Fruit fly (Drosophila melanogaster): Measurements from ENCODE around the gene CG2991.

The CG2991 gene

DNA sequence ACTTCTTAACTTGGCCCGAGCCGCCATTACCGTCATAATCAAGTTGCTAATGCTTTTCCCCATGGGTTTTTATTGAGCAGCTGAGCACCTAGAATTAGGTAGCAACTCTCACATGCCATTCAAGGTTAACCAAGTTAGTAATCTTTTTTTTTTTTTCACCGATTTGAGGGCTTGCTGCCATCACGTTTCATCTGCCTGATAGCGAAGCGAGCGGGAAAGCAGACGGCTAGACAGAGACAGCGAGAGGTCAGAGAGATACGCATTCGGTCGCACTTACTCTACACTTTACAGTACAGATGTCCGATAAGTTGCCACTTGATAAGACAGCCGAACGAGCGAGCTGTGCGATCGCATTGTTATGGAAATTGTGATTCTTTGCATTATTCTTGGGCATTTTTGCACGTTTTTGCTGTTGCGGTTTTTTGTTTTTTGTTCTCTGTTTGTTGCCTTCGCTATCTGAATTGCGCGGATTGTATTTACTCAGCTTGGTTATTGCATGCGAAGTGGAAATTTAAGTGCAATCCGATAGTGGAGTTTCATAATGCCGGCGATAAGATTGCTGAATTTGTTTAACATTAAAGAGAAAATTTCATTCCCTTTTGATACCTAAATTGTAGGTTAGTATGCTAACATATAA is 43.5 kb downstream of the CG2991 start (continued):
- TF ChIP-seq dsx (GFP tag; optimal IDR thresholded peaks at IDR 0.05; ENCODE audit: poor library complexity, severe bottlenecking) (peak; percentile 11), Eip78C (GFP tag) (peak; percentile 70), dac (GFP tag; optimal IDR thresholded peaks at IDR 0.05) (no peak), Met (GFP tag; optimal IDR thresholded peaks at IDR 0.05) (no peak), Hr38 (GFP tag; optimal IDR thresholded peaks at IDR 0.05) (no peak), fd85E (GFP tag; optimal IDR thresholded peaks at IDR 0.05) (no peak), CG6276 (GFP tag; optimal IDR thresholded peaks at IDR 0.05) (no peak), vri (GFP tag; optimal IDR thresholded peaks at IDR 0.05) (peak; percentile 93), salr (GFP tag; optimal IDR thresholded peaks at IDR 0.05) (no peak), CG11902 (GFP tag; optimal IDR thresholded peaks at IDR 0.05) (no peak)

DNA sequence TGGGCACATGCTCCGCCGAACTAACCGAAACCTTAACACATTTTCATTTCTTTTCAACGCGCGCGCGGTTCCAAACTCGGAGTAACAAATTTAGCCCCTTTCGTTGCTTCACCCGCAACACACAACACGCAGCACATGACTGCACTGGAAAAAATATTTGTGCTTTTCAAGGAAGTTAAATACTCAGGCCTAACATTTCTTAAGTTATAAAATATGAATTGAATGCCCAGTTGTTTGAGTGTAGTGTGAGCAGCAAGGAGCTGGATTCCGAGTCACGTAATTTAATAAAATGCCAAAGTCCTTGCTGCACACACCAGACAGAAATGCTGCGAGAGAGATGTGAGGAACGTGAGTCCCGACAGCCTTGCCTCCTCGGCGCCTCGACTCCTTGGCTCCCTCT is 44.5 kb downstream of the CG2991 start:
- TF ChIP-seq OdsH (GFP tag; optimal IDR thresholded peaks at IDR 0.05): no peak
- peak; percentile 1 for TF ChIP-seq CG32006 (GFP tag; optimal IDR thresholded peaks at IDR 0.05)
- peak; percentile 83 for TF ChIP-seq Eip78C (GFP tag)

DNA sequence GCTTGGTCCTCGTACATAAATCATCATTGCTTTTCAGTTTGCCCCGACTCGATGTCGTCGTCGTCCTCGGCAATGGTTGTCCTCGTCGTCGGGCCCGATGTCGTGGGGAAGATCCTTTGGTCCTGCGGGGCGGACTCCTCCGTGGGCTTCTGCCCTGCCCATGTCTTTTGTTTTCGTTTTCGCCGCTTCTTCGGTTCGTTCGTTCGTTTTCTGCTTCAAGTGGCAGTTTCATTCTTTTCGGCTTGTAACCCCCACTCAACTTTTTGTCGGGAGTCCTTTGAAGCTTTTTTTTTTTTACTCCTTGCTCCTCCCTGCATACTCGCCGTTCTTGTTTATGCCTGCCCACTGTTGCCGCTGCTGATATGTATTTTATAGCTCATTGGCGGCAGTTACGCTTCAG is 46.7 kb downstream of the CG2991 start:
- no peak for TF ChIP-seq Smox (GFP tag; optimal IDR thresholded peaks at IDR 0.05)
- no peak for TF ChIP-seq CG32006 (GFP tag; optimal IDR thresholded peaks at IDR 0.05)
- TF ChIP-seq CG31627 (GFP tag; optimal IDR thresholded peaks at IDR 0.05): no peak
- TF ChIP-seq fd59A (GFP tag; optimal IDR thresholded peaks at IDR 0.05): no peak
- no peak for TF ChIP-seq CG4318 (GFP tag; optimal IDR thresholded peaks at IDR 0.05)
- TF ChIP-seq pdm3 (GFP tag; optimal IDR thresholded peaks at IDR 0.05): no peak
- no peak for TF ChIP-seq CG16779 (tag; optimal IDR thresholded peaks at IDR 0.05)
- TF ChIP-seq CG6854 (GFP tag; optimal IDR thresholded peaks at IDR 0.05): no peak

DNA sequence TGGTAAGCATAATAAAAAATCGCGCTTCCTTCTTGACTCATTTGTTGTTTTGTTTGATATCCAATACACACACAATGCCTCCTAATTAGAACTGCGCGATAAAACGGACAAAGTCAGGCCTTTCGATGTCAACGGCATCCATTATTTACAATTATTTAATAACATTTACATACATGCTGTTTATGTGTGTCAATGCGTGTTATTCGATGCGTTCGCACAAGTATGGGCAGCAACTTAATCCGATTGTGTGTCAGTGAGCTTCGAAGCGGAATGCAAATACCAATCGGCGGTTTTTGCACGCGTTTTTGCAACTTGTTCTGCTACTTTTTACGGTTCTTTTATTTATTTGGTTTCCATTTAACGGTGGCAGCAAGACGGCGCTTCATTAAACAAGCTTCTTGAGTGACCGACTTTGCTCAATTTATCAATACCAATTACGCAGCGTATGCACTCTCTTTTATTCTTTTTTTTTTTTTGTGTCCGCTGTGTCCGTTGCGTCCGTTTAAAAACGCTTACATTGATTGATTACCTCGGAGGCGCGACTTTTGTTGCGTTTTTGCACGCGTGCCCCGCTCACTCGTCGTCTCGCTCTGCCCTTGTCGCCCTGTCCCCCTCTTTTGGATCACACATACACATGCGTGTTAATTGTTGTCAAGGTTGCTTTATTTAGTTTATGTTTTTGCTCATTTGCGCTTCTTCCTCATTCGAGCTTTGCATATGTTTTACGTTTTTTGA is 47.5 kb downstream of the CG2991 start:
- peak; percentile 1 for TF ChIP-seq fkh (GFP tag; optimal IDR thresholded peaks at IDR 0.05)
- TF ChIP-seq CG8319 (GFP tag; optimal IDR thresholded peaks at IDR 0.05): no peak
- peak; percentile 8 for TF ChIP-seq esn (GFP tag; optimal IDR thresholded peaks at IDR 0.05)
- no peak for TF ChIP-seq Eip93F (GFP tag; optimal IDR thresholded peaks at IDR 0.05)
- no peak for TF ChIP-seq CG34406 (GFP tag; optimal IDR thresholded peaks at IDR 0.05)
- peak; percentile 65 for TF ChIP-seq svp (GFP tag)
- peak in 1 of 2 experiments; percentile 15 for TF ChIP-seq ss (GFP tag; optimal IDR thresholded peaks at IDR 0.05)

DNA sequence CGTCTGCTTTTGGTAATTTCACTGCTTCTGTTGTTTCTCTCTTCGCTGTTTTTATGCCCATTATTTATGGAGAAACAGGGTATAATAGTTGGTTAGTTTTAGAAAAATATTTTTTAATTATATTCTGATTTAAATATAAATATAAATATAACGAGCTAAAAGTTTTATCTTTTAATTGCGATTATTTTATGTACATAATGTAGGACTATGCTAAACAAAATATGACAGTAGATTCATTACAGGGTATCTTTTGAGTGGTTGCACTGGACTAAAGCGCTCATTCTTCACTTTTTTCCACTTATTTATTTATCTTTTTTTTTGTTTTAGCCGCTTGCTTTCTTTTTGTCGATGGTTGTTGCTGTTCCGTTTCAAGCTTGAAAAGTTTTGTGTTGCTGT is 48.1 kb downstream of the CG2991 start:
- TF ChIP-seq cyc (GFP tag; optimal IDR thresholded peaks at IDR 0.05) (peak; percentile 37), Gug (GFP tag; IDR thresholded peaks at IDR 0.05) (no peak), OdsH (GFP tag; optimal IDR thresholded peaks at IDR 0.05) (peak; percentile 74), net (GFP tag; optimal IDR thresholded peaks at IDR 0.05) (peak; percentile 65), CG6163 (GFP tag; IDR thresholded peaks at IDR 0.05) (peak; percentile 43; the same call in 2 of the 3 replicates), Sox102F (GFP tag; optimal IDR thresholded peaks at IDR 0.05) (peak; percentile 54), CG3919 (GFP tag; optimal IDR thresholded peaks at IDR 0.05) (peak; percentile 64), fkh (GFP tag; optimal IDR thresholded peaks at IDR 0.05) (no peak), CG10631 (GFP tag; optimal IDR thresholded peaks at IDR 0.05) (peak; percentile 55), CG11294 (GFP tag; IDR thresholded peaks at IDR 0.05) (peak; percentile 33; the same call in 1 of the 2 replicates), Hr4 (GFP tag; optimal IDR thresholded peaks at IDR 0.05) (peak; percentile 69), CG11762 (GFP tag; optimal IDR thresholded peaks at IDR 0.05; ENCODE audit: insufficient read depth) (peak; percentile 54), CG31627 (GFP tag; optimal IDR thresholded peaks at IDR 0.05) (peak; percentile 48), CG8632 (GFP tag; optimal IDR thresholded peaks at IDR 0.05) (peak; percentile 81), acj6 (GFP tag; optimal IDR thresholded peaks at IDR 0.05) (peak; percentile 75), CG34406 (GFP tag; optimal IDR thresholded peaks at IDR 0.05) (peak; percentile 81), CG6792 (GFP tag; optimal IDR thresholded peaks at IDR 0.05) (peak; percentile 70), CG6808 (GFP tag; optimal IDR thresholded peaks at IDR 0.05) (no peak), CG7368 (GFP tag; optimal IDR thresholded peaks at IDR 0.05) (peak; percentile 57), CG8119 (GFP tag; IDR thresholded peaks at IDR 0.05) (peak; percentile 80), fd85E (GFP tag; optimal IDR thresholded peaks at IDR 0.05) (peak; percentile 13), spab (GFP tag; optimal IDR thresholded peaks at IDR 0.05) (peak; percentile 41), Hr38 (GFP tag; optimal IDR thresholded peaks at IDR 0.05) (no peak)
